Fruit fly (Drosophila melanogaster): ENCODE measurements around the gene CG6766.

dm6 chr2L:12029594-12030197 lies 10.8 kb downstream of the CG6766 start:
- TF ChIP-seq Hr39 (GFP tag; optimal IDR thresholded peaks at IDR 0.05) (no peak), Eip93F (GFP tag; optimal IDR thresholded peaks at IDR 0.05) (no peak), CG3919 (GFP tag; optimal IDR thresholded peaks at IDR 0.05) (no peak), CG4318 (GFP tag; optimal IDR thresholded peaks at IDR 0.05) (no peak), Met (GFP tag; optimal IDR thresholded peaks at IDR 0.05) (no peak), fkh (GFP tag; optimal IDR thresholded peaks at IDR 0.05) (no peak), pdm3 (GFP tag; optimal IDR thresholded peaks at IDR 0.05) (no peak), CG10631 (GFP tag; optimal IDR thresholded peaks at IDR 0.05) (no peak), eg (GFP tag; IDR thresholded peaks at IDR 0.05) (no peak), CG32006 (GFP tag; optimal IDR thresholded peaks at IDR 0.05) (no peak), topi (GFP tag; optimal IDR thresholded peaks at IDR 0.05) (no peak)
